Worm (Caenorhabditis elegans) whole organism, L2 larva: ENCODE measurements around the gene prp-40.

Experiments used
- fos-1 ChIP-seq: fragments of 150-350 bp; optimal IDR thresholded peaks from 2 replicates; lab custom pipeline; 2014; ENCODE audit warnings: missing biosample characterization, missing genetic modification characterization
- unc-62 ChIP-seq: fragments of 150-350 bp; optimal IDR thresholded peaks from 2 replicates; lab custom pipeline; 2014; ENCODE audit warnings: missing biosample characterization, missing genetic modification reagents, missing genetic modification characterization

DNA sequence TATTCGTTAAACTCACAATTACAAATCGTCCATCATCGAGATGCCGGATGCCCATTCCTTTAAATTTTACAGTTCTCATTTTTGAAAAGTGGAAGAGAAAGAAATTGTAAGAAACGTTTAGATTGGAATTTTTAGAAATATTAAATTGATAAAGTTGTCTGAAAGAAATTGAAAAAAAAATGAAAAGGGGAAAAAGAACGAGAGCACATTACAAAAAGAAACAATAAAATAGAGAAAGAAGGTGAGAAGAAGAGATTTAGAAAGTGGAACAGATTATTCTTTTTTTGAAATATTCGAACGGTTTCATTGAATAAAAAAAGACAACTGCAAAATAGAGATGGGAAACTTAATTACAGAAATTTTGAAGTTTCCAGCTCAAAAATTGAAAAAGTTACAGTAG is 39.3 kb downstream of the prp-40 start, which contains the start of gene C48B4.8:
- TF ChIP-seq fos-1 (tag; lab: Kevin White, UChicago) (no peak), unc-62 (GFP tag; lab: Kevin White, UChicago) (no peak)
